Fruit fly (Drosophila melanogaster) whole organism, adult: ENCODE measurements around the gene CheB38a.

Source experiments
- CG11617 ChIP-seq: fragments of 200-800 bp; sonication (Bioruptor generic); optimal IDR thresholded peaks from 2 replicates; lab custom pipeline; 2017; ENCODE audit warnings: mild to moderate bottlenecking, missing biosample characterization, missing genetic modification reagents, missing genetic modification characterization
- CG12768 ChIP-seq: fragments of 200-800 bp; sonication (Bioruptor generic); optimal IDR thresholded peaks from 2 replicates; lab custom pipeline; 2017; ENCODE audit warnings: missing biosample characterization, missing genetic modification characterization, mild to moderate bottlenecking, moderate library complexity, missing genetic modification reagents
- CG14711 ChIP-seq: fragments of 200-800 bp; sonication (Bioruptor generic); optimal IDR thresholded peaks from 2 replicates; lab custom pipeline; 2018; ENCODE audit warnings: missing biosample characterization, mild to moderate bottlenecking, missing genetic modification characterization, moderate library complexity
- CG1620 ChIP-seq: fragments of 200-800 bp; sonication (Bioruptor generic); optimal IDR thresholded peaks from 2 replicates; lab custom pipeline; 2016; ENCODE audit warnings: missing biosample characterization, missing genetic modification characterization
- CG33017 ChIP-seq: fragments of 200-800 bp; sonication (Bioruptor generic); optimal IDR thresholded peaks from 2 replicates; lab custom pipeline; 2018; ENCODE audit warnings: missing biosample characterization, mild to moderate bottlenecking, missing genetic modification characterization, moderate library complexity
- CG5204 ChIP-seq: fragments of 200-800 bp; sonication (Bioruptor generic); optimal IDR thresholded peaks from 2 replicates; lab custom pipeline; 2016; ENCODE audit warnings: missing biosample characterization, missing genetic modification characterization
- CG7045 ChIP-seq: fragments of 200-800 bp; sonication (Bioruptor generic); optimal IDR thresholded peaks from 2 replicates; lab custom pipeline; 2017; ENCODE audit warnings: missing biosample characterization, mild to moderate bottlenecking, missing genetic modification characterization
- CG7101 ChIP-seq: fragments of 200-800 bp; sonication (Bioruptor generic); optimal IDR thresholded peaks from 2 replicates; lab custom pipeline; 2018; ENCODE audit warnings: missing biosample characterization, mild to moderate bottlenecking, missing genetic modification characterization, moderate library complexity
- Clk ChIP-seq: fragments of 200-800 bp; sonication (Bioruptor generic); optimal IDR thresholded peaks from 2 replicates; lab custom pipeline; 2017; ENCODE audit warnings: missing biosample characterization, missing genetic modification characterization
- Crg-1 ChIP-seq: fragments of 200-800 bp; sonication (Bioruptor generic); optimal IDR thresholded peaks from 2 replicates; lab custom pipeline; 2016; ENCODE audit warnings: missing biosample characterization, missing genetic modification characterization
- Hr96 ChIP-seq: fragments of 200-800 bp; sonication (Bioruptor generic); optimal IDR thresholded peaks from 2 replicates; lab custom pipeline; 2016; ENCODE audit warnings: missing biosample characterization, missing genetic modification characterization
- Mnt ChIP-seq: fragments of 200-800 bp; sonication (Bioruptor generic); optimal IDR thresholded peaks from 2 replicates; lab custom pipeline; 2016; ENCODE audit warnings: missing biosample characterization, mild to moderate bottlenecking, missing genetic modification characterization
- bab1 ChIP-seq: fragments of 200-800 bp; sonication (Bioruptor generic); optimal IDR thresholded peaks from 3 replicates; lab custom pipeline; 2019; ENCODE audit warnings: missing biosample characterization, mild to moderate bottlenecking, missing genetic modification characterization, moderate library complexity
- cic ChIP-seq: fragments of 200-800 bp; sonication (Bioruptor generic); optimal IDR thresholded peaks from 2 replicates; lab custom pipeline; 2017; ENCODE audit warnings: missing biosample characterization, mild to moderate bottlenecking, missing genetic modification characterization, moderate library complexity
- cnc ChIP-seq, 2 experiments: fragments of >200 bp; optimal IDR thresholded peaks; 2 replicates each; lab custom pipeline; 2017
- kay ChIP-seq: fragments of 200-800 bp; sonication (Bioruptor generic); peaks from one replicate; lab custom pipeline; 2016; ENCODE audit warnings: missing biosample characterization, missing genetic modification characterization, borderline replicate concordance
- ovo ChIP-seq: fragments of 200-800 bp; sonication (Bioruptor generic); optimal IDR thresholded peaks from 2 replicates; lab custom pipeline; 2016; ENCODE audit warnings: missing biosample characterization, missing genetic modification characterization
- pad ChIP-seq: fragments of 200-800 bp; sonication (Bioruptor generic); optimal IDR thresholded peaks from 3 replicates; lab custom pipeline; 2017; ENCODE audit warnings: missing biosample characterization, missing genetic modification characterization, mild to moderate bottlenecking, moderate library complexity, missing genetic modification reagents
- tj ChIP-seq: fragments of 200-800 bp; sonication (Bioruptor generic); optimal IDR thresholded peaks from 3 replicates; lab custom pipeline; 2017; ENCODE audit warnings: missing biosample characterization, mild to moderate bottlenecking, missing genetic modification characterization, moderate library complexity
- toe ChIP-seq: fragments of 200-800 bp; sonication (Bioruptor generic); optimal IDR thresholded peaks from 2 replicates; lab custom pipeline; 2016; ENCODE audit warnings: missing biosample characterization, missing genetic modification characterization

Gene CheB38a

dm6 chr2L:20824136-20824789 is 5.9 kb upstream of the CheB38a start:
- TF ChIP-seq CG33017 (tag; lab: Kevin White, UChicago): peak; percentile 6
- TF ChIP-seq CG7045 (GFP tag; lab: Kevin White, UChicago): no peak
- TF ChIP-seq kay (GFP tag; lab: Kevin White, UChicago): peak; percentile 96
- TF ChIP-seq Crg-1 (GFP tag; lab: Kevin White, UChicago): no peak
- no peak for TF ChIP-seq Mnt (GFP tag; lab: Kevin White, UChicago)

- TF ChIP-seq cic (GFP tag; lab: Kevin White, UChicago) (peak; percentile 86), pad (peak; percentile 100), Crg-1 (GFP tag; lab: Kevin White, UChicago) (no peak), ovo (GFP tag; lab: Kevin White, UChicago) (peak; percentile 73), CG33017 (tag; lab: Kevin White, UChicago) (no peak), toe (peak; percentile 17), CG14711 (no peak), bab1 (GFP tag; lab: Kevin White, UChicago) (peak; percentile 44), cnc (optimal IDR thresholded peaks at IDR 0.05; lab: Kevin White, UChicago) (no peak), CG7101 (tag; lab: Kevin White, UChicago) (no peak), CG11617 (GFP tag; lab: Kevin White, UChicago) (no peak), CG7045 (GFP tag; lab: Kevin White, UChicago) (no peak), CG12768 (GFP tag; lab: Kevin White, UChicago) (peak; percentile 48), Mnt (GFP tag; lab: Kevin White, UChicago) (peak; percentile 99), CG5204 (GFP tag; lab: Kevin White, UChicago) (no peak), Hr96 (GFP tag; lab: Kevin White, UChicago) (peak; percentile 46), kay (GFP tag; lab: Kevin White, UChicago) (peak; percentile 41), CG1620 (GFP tag; lab: Kevin White, UChicago) (no peak), tj (GFP tag; lab: Kevin White, UChicago) (peak; percentile 49), Clk (GFP tag; lab: Kevin White, UChicago) (no peak)
Observed at dm6 chr2L:20823196-20824105, 5.1 kb upstream of the CheB38a start.

dm6 chr2L:20822489-20823195 is 4.3 kb upstream of the CheB38a start, which contains the start of gene CG9331:
Gene CG9331 (plus strand): TSS chr2L:20822828.
- TF ChIP-seq cic (GFP tag; lab: Kevin White, UChicago) (peak; percentile 51), pad (peak; percentile 97), ovo (GFP tag; lab: Kevin White, UChicago) (peak; percentile 60), kay (GFP tag; lab: Kevin White, UChicago) (peak; percentile 97), Crg-1 (GFP tag; lab: Kevin White, UChicago) (no peak), CG7101 (tag; lab: Kevin White, UChicago) (no peak), Mnt (GFP tag; lab: Kevin White, UChicago) (peak; percentile 47), bab1 (GFP tag; lab: Kevin White, UChicago) (peak; percentile 57), CG7045 (GFP tag; lab: Kevin White, UChicago) (no peak)

- no peak for TF ChIP-seq Hr96 (GFP tag; lab: Kevin White, UChicago)
- peak; percentile 28 for TF ChIP-seq tj (GFP tag; lab: Kevin White, UChicago)
Observed at dm6 chr2L:20822025-20822371, 3.7 kb upstream of the CheB38a start.

dm6 chr2L:20821249-20822024 is 3.1 kb upstream of the CheB38a start:
- TF ChIP-seq CG14711 (no peak), Hr96 (GFP tag; lab: Kevin White, UChicago) (peak; percentile 38), bab1 (GFP tag; lab: Kevin White, UChicago) (peak; percentile 54), pad (no peak), ovo (GFP tag; lab: Kevin White, UChicago) (peak; percentile 51), cic (GFP tag; lab: Kevin White, UChicago) (peak; percentile 3)
